Worm (Caenorhabditis elegans): ENCODE data around the gene F23H12.10.

The F23H12.10 gene

ce11 chrV:12371386-12371785, 2.7 kb downstream of the F23H12.10 start, which contains the start of gene F23H12.7:
TSS of gene F23H12.7 (plus strand) at chrV:12371686.
- TF ChIP-seq nhr-179 (tag; optimal IDR thresholded peaks at IDR 0.05) = no peak
- no peak for TF ChIP-seq snpc-1.3 (tag; optimal IDR thresholded peaks at IDR 0.05; ENCODE audit: insufficient read depth)
- no peak for TF ChIP-seq hmg-1.2 (GFP tag; IDR thresholded peaks at IDR 0.05)
- TF ChIP-seq ekl-4 (GFP tag; IDR thresholded peaks at IDR 0.05) = no peak
- no peak for TF ChIP-seq egl-44 (GFP tag; IDR thresholded peaks at IDR 0.05)
- no peak for TF ChIP-seq nfyb-1 (GFP tag; IDR thresholded peaks at IDR 0.05)
- no peak for TF ChIP-seq ceh-100 (GFP tag; IDR thresholded peaks at IDR 0.05)
- no peak for TF ChIP-seq C17E4.6 (GFP tag; IDR thresholded peaks at IDR 0.05)
- no peak for TF ChIP-seq attf-3 (GFP tag; conservative IDR thresholded peaks at IDR 0.05)
- no peak for TF ChIP-seq madf-8 (GFP tag; conservative IDR thresholded peaks at IDR 0.05)
- no peak for TF ChIP-seq lsy-27 (tag; optimal IDR thresholded peaks at IDR 0.05; ENCODE audit: borderline replicate concordance, insufficient read depth)

- no peak for TF ChIP-seq nfya-2 (GFP tag; IDR thresholded peaks at IDR 0.05)
- no peak for TF ChIP-seq attf-5 (GFP tag; optimal IDR thresholded peaks at IDR 0.05)
- no peak for TF ChIP-seq Y53G8AR.9 (GFP tag; conservative IDR thresholded peaks at IDR 0.05)
- no peak for TF ChIP-seq F57C9.4 (tag; optimal IDR thresholded peaks at IDR 0.05)
- TF ChIP-seq hlh-12 (tag; optimal IDR thresholded peaks at IDR 0.05) = no peak
- TF ChIP-seq rpc-1 (optimal IDR thresholded peaks at IDR 0.05) = no peak
- TF ChIP-seq rpc-1 (tag; optimal IDR thresholded peaks at IDR 0.05) = no peak
- no peak for TF ChIP-seq F52B5.7 (tag; optimal IDR thresholded peaks at IDR 0.05)
- TF ChIP-seq ccch-3 (GFP tag; optimal IDR thresholded peaks at IDR 0.05) = no peak
- TF ChIP-seq him-1 (tag; optimal IDR thresholded peaks at IDR 0.05) = no peak
- no peak for TF ChIP-seq atf-7 (tag; optimal IDR thresholded peaks at IDR 0.05)
- no peak for TF ChIP-seq efl-1 (GFP tag; optimal IDR thresholded peaks at IDR 0.05)
- no peak for TF ChIP-seq xnd-1 (tag; optimal IDR thresholded peaks at IDR 0.05)
- no peak for TF ChIP-seq ztf-18 (tag; optimal IDR thresholded peaks at IDR 0.05)
Measured at ce11 chrV:12369437-12369836, 4.6 kb downstream of the F23H12.10 start, which contains the start of gene gcy-13. TSS of gene gcy-13 (minus strand) at chrV:12369537.

ce11 chrV:12365104-12365503, 9.0 kb downstream of the F23H12.10 start, which contains the start of gene fipr-2:
TSS of gene fipr-2 (plus strand) at chrV:12365348.
- TF ChIP-seq mcd-1 (GFP tag; IDR thresholded peaks at IDR 0.05) (no peak), B0336.3 (GFP tag; IDR thresholded peaks at IDR 0.05) (no peak), zim-3 (tag; optimal IDR thresholded peaks at IDR 0.05) (no peak), rec-8 (tag; optimal IDR thresholded peaks at IDR 0.05) (no peak), chd-7 (tag; optimal IDR thresholded peaks at IDR 0.05) (no peak), lin-40 (tag; optimal IDR thresholded peaks at IDR 0.05) (no peak), K11D2.4 (GFP tag; IDR thresholded peaks at IDR 0.05) (no peak), B0035.1 (tag; optimal IDR thresholded peaks at IDR 0.05) (no peak), dpff-1 (tag; optimal IDR thresholded peaks at IDR 0.05) (no peak), Y53F4B.3 (GFP tag; IDR thresholded peaks at IDR 0.05) (no peak), mel-28 (tag; optimal IDR thresholded peaks at IDR 0.05; ENCODE audit: borderline replicate concordance) (no peak), somi-1 (GFP tag; optimal IDR thresholded peaks at IDR 0.05) (no peak), unc-130 (GFP tag; optimal IDR thresholded peaks at IDR 0.05) (no peak), gei-17 (GFP tag; optimal IDR thresholded peaks at IDR 0.05) (no peak), tbp1 (GFP tag; optimal IDR thresholded peaks at IDR 0.05) (no peak), attf-6 (GFP tag; IDR thresholded peaks at IDR 0.05) (no peak), nfya-2 (GFP tag; IDR thresholded peaks at IDR 0.05) (no peak), F49E8.2 (tag; optimal IDR thresholded peaks at IDR 0.05; ENCODE audit: insufficient read depth) (no peak), egl-44 (GFP tag; IDR thresholded peaks at IDR 0.05) (no peak)

Data from whole organism, young adult.